Fruit fly (Drosophila melanogaster): ENCODE results near the gene CG4218.

dm6 chr2L:14519251-14519650 lies 29.7 kb downstream of the CG4218 start:
- TF ChIP-seq usp (GFP tag; optimal IDR thresholded peaks at IDR 0.05): no peak
- TF ChIP-seq CG8478 (optimal IDR thresholded peaks at IDR 0.05): no peak
- TF ChIP-seq psq (optimal IDR thresholded peaks at IDR 0.05): no peak
- TF ChIP-seq EcR (GFP tag; optimal IDR thresholded peaks at IDR 0.05): no peak
- TF ChIP-seq Dll (optimal IDR thresholded peaks at IDR 0.05): no peak
